Worm (Caenorhabditis elegans): ENCODE results near the gene F37A4.6.
A peak's percentile ranks its signal among the peaks of the same experiment; 100 is the strongest.

F37A4.6 gene

ce11 chrIII:6731285-6731684 is 25.7 kb downstream of the F37A4.6 start:
- TF ChIP-seq tab-1 (GFP tag; IDR thresholded peaks at IDR 0.05) (no peak), cog-1 (tag; optimal IDR thresholded peaks at IDR 0.05) (no peak), klf-2 (GFP tag; conservative IDR thresholded peaks at IDR 0.05) (no peak), ztf-29 (GFP tag; IDR thresholded peaks at IDR 0.05) (no peak), med-1 (GFP tag; optimal IDR thresholded peaks at IDR 0.05; ENCODE audit: insufficient read depth) (no peak), T22C8.4 (GFP tag; IDR thresholded peaks at IDR 0.05) (no peak), ref-1 (GFP tag; conservative IDR thresholded peaks at IDR 0.05) (no peak), ztf-23 (GFP tag; IDR thresholded peaks at IDR 0.05) (no peak), flt-1 (GFP tag; IDR thresholded peaks at IDR 0.05) (no peak)

ce11 chrIII:6734420-6734819 is 28.8 kb downstream of the F37A4.6 start, which contains the start of gene Y102E9.3:
TSS of gene Y102E9.3 (minus strand) at chrIII:6734520.
- TF ChIP-seq tab-1 (GFP tag; IDR thresholded peaks at IDR 0.05): no peak
- TF ChIP-seq flt-1 (GFP tag; IDR thresholded peaks at IDR 0.05): no peak
- TF ChIP-seq ref-1 (GFP tag; conservative IDR thresholded peaks at IDR 0.05): no peak
- no peak for TF ChIP-seq ztf-29 (GFP tag; IDR thresholded peaks at IDR 0.05)
- TF ChIP-seq T22C8.4 (GFP tag; IDR thresholded peaks at IDR 0.05): no peak
- TF ChIP-seq klf-2 (GFP tag; conservative IDR thresholded peaks at IDR 0.05): no peak
- TF ChIP-seq med-1 (GFP tag; optimal IDR thresholded peaks at IDR 0.05; ENCODE audit: insufficient read depth): no peak
- no peak for TF ChIP-seq ztf-23 (GFP tag; IDR thresholded peaks at IDR 0.05)
- no peak for TF ChIP-seq cog-1 (tag; optimal IDR thresholded peaks at IDR 0.05)

ce11 chrIII:6736566-6736965 is 31.0 kb downstream of the F37A4.6 start, which contains the start of gene Y102E9.6:
TSS of gene Y102E9.6 (minus strand) at chrIII:6736666.
- no peak for TF ChIP-seq ref-1 (GFP tag; conservative IDR thresholded peaks at IDR 0.05)

ce11 chrIII:6736971-6737370 is 31.4 kb downstream of the F37A4.6 start, which contains the start of gene K07E12.2:
TSS of gene K07E12.2 (plus strand) at chrIII:6737271.
- no peak for TF ChIP-seq med-1 (GFP tag; optimal IDR thresholded peaks at IDR 0.05; ENCODE audit: insufficient read depth)
- TF ChIP-seq ref-1 (GFP tag; conservative IDR thresholded peaks at IDR 0.05): no peak
- no peak for TF ChIP-seq klf-2 (GFP tag; conservative IDR thresholded peaks at IDR 0.05)
- no peak for TF ChIP-seq tab-1 (GFP tag; IDR thresholded peaks at IDR 0.05)
- no peak for TF ChIP-seq ztf-23 (GFP tag; IDR thresholded peaks at IDR 0.05)
- TF ChIP-seq flt-1 (GFP tag; IDR thresholded peaks at IDR 0.05): no peak
- TF ChIP-seq ztf-29 (GFP tag; IDR thresholded peaks at IDR 0.05): no peak
- no peak for TF ChIP-seq cog-1 (tag; optimal IDR thresholded peaks at IDR 0.05)
- TF ChIP-seq T22C8.4 (GFP tag; IDR thresholded peaks at IDR 0.05): no peak

- no peak for TF ChIP-seq med-1 (GFP tag; optimal IDR thresholded peaks at IDR 0.05; ENCODE audit: insufficient read depth)
- TF ChIP-seq ref-1 (GFP tag; conservative IDR thresholded peaks at IDR 0.05): no peak
- TF ChIP-seq T22C8.4 (GFP tag; IDR thresholded peaks at IDR 0.05): no peak
- no peak for TF ChIP-seq ztf-29 (GFP tag; IDR thresholded peaks at IDR 0.05)
- TF ChIP-seq ztf-23 (GFP tag; IDR thresholded peaks at IDR 0.05): no peak
- no peak for TF ChIP-seq klf-2 (GFP tag; conservative IDR thresholded peaks at IDR 0.05)
- no peak for TF ChIP-seq cog-1 (tag; optimal IDR thresholded peaks at IDR 0.05)
- TF ChIP-seq tab-1 (GFP tag; IDR thresholded peaks at IDR 0.05): no peak
- TF ChIP-seq flt-1 (GFP tag; IDR thresholded peaks at IDR 0.05): no peak
Measured at ce11 chrIII:6740072-6740471, 34.5 kb downstream of the F37A4.6 start.

ce11 chrIII:6742597-6742996 is 37.0 kb downstream of the F37A4.6 start:
- TF ChIP-seq ref-1 (GFP tag; conservative IDR thresholded peaks at IDR 0.05) (no peak), tab-1 (GFP tag; IDR thresholded peaks at IDR 0.05) (no peak), med-1 (GFP tag; optimal IDR thresholded peaks at IDR 0.05; ENCODE audit: insufficient read depth) (no peak), ztf-23 (GFP tag; IDR thresholded peaks at IDR 0.05) (no peak), T22C8.4 (GFP tag; IDR thresholded peaks at IDR 0.05) (no peak), klf-2 (GFP tag; conservative IDR thresholded peaks at IDR 0.05) (0 out of 2 replicates have a peak, but pooled peaks have one; percentile 41)

ce11 chrIII:6746008-6746407 is 40.4 kb downstream of the F37A4.6 start, which contains the start of gene dig-1:
TSS of gene dig-1 (plus strand) at chrIII:6746308.
- TF ChIP-seq tab-1 (GFP tag; IDR thresholded peaks at IDR 0.05) (no peak), med-1 (GFP tag; optimal IDR thresholded peaks at IDR 0.05; ENCODE audit: insufficient read depth) (no peak)

- no peak for TF ChIP-seq flt-1 (GFP tag; IDR thresholded peaks at IDR 0.05)
- no peak for TF ChIP-seq cog-1 (tag; optimal IDR thresholded peaks at IDR 0.05)
- TF ChIP-seq tab-1 (GFP tag; IDR thresholded peaks at IDR 0.05): no peak
Measured at ce11 chrIII:6746668-6747067, 41.1 kb downstream of the F37A4.6 start.

ce11 chrIII:6752612-6753011 is 47.0 kb downstream of the F37A4.6 start:
- TF ChIP-seq flt-1 (GFP tag; IDR thresholded peaks at IDR 0.05) (no peak), ztf-29 (GFP tag; IDR thresholded peaks at IDR 0.05) (no peak), T22C8.4 (GFP tag; IDR thresholded peaks at IDR 0.05) (no peak), tab-1 (GFP tag; IDR thresholded peaks at IDR 0.05) (no peak), cog-1 (tag; optimal IDR thresholded peaks at IDR 0.05) (no peak), klf-2 (GFP tag; conservative IDR thresholded peaks at IDR 0.05) (no peak), ref-1 (GFP tag; conservative IDR thresholded peaks at IDR 0.05) (no peak), med-1 (GFP tag; optimal IDR thresholded peaks at IDR 0.05; ENCODE audit: insufficient read depth) (no peak), ztf-23 (GFP tag; IDR thresholded peaks at IDR 0.05) (no peak)

ce11 chrIII:6756769-6757168 is 51.2 kb downstream of the F37A4.6 start:
- no peak for TF ChIP-seq ztf-23 (GFP tag; IDR thresholded peaks at IDR 0.05)
- TF ChIP-seq med-1 (GFP tag; optimal IDR thresholded peaks at IDR 0.05; ENCODE audit: insufficient read depth): no peak
